Worm (Caenorhabditis elegans): ENCODE measurements around the gene lys-4.

Gene lys-4

ce11 chrIV:11597079-11597478 lies 25.9 kb downstream of the lys-4 start:
- TF ChIP-seq tbx-11 (GFP tag; IDR thresholded peaks at IDR 0.05), result no peak
- no peak for TF ChIP-seq pes-1 (GFP tag; IDR thresholded peaks at IDR 0.05)
- no peak for TF ChIP-seq sea-1 (GFP tag; conservative IDR thresholded peaks at IDR 0.05)
- TF ChIP-seq tbx-37 (GFP tag; conservative IDR thresholded peaks at IDR 0.05), result no peak
- TF ChIP-seq F13C5.2 (tag; optimal IDR thresholded peaks at IDR 0.05), result no peak
- TF ChIP-seq ama-1 (optimal IDR thresholded peaks at IDR 0.05), result no peak
- no peak for TF ChIP-seq ceh-36 (tag; optimal IDR thresholded peaks at IDR 0.05)

DNA sequence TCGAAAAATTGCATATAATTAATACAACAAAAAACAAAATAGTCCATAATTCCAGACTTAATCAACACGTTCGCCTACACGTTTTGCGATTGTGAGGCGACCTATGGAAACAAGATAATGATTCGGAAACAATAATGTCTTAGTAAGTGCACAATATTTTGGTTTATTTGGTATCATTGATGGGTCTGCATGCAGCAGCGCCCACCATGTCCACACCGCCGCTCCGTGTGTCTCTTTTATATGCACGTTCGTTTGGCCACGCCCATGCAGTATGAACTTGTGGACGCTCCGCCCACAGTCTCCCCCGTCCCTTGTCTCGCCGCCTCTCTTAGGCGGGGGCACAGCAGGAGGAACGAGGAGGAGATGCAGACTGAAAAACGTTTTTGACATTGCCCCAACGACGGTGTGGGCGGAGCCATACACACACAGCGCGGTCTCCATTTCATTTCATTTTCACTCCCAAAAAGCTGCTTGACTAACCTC lies 28.7 kb downstream of the lys-4 start, which contains the start of gene mig-38:
Gene mig-38 (plus strand): TSS at position 54 of the 483 bp plus-strand sequence.
- TF ChIP-seq flt-1 (GFP tag; IDR thresholded peaks at IDR 0.05), result no peak
- peak; percentile 45 for TF ChIP-seq hmg-4 (GFP tag; optimal IDR thresholded peaks at IDR 0.05)
- peak; percentile 48; the same call in 1 of the 2 replicates for TF ChIP-seq sea-1 (GFP tag; conservative IDR thresholded peaks at IDR 0.05)
- TF ChIP-seq tbx-37 (GFP tag; conservative IDR thresholded peaks at IDR 0.05), result no peak
- TF ChIP-seq ceh-13 (GFP tag; optimal IDR thresholded peaks at IDR 0.05), result no peak
- no peak for TF ChIP-seq hmbx-1 (tag; optimal IDR thresholded peaks at IDR 0.05)
- TF ChIP-seq F13C5.2 (tag; optimal IDR thresholded peaks at IDR 0.05), result no peak

- peak; percentile 38 for TF ChIP-seq hmg-4 (GFP tag; optimal IDR thresholded peaks at IDR 0.05)
- peak; percentile 64 for TF ChIP-seq F13C5.2 (tag; optimal IDR thresholded peaks at IDR 0.05)
- 0 out of 2 replicates have a peak, but pooled peaks have one; percentile 14 for TF ChIP-seq tbx-11 (GFP tag; IDR thresholded peaks at IDR 0.05)
- no peak for TF ChIP-seq hmbx-1 (tag; optimal IDR thresholded peaks at IDR 0.05)
- TF ChIP-seq aly-1 (tag; optimal IDR thresholded peaks at IDR 0.05), result no peak
These were observed 29.4 kb downstream of the lys-4 start, which contains the start of gene F40F11.3 for ce11 chrIV:11593415-11594190. F40F11.3 (minus strand) TSS chrIV:11594003.

- no peak for TF ChIP-seq ets-7 (tag; optimal IDR thresholded peaks at IDR 0.05)
- TF ChIP-seq tbx-37 (GFP tag; conservative IDR thresholded peaks at IDR 0.05), result peak; percentile 73; the same call in 1 of the 2 replicates
- TF ChIP-seq aly-1 (tag; optimal IDR thresholded peaks at IDR 0.05), result no peak
- TF ChIP-seq pes-1 (GFP tag; IDR thresholded peaks at IDR 0.05), result 0 out of 2 replicates have a peak, but pooled peaks have one; percentile 28
These were observed 30.2 kb downstream of the lys-4 start for ce11 chrIV:11592820-11593219.

ce11 chrIV:11592165-11592564 lies 30.8 kb downstream of the lys-4 start, which contains the start of gene spe-36:
spe-36 (minus strand) TSS chrIV:11592265.
- TF ChIP-seq B0310.2 (tag; optimal IDR thresholded peaks at IDR 0.05), result no peak
- TF ChIP-seq hmbx-1 (tag; optimal IDR thresholded peaks at IDR 0.05), result no peak
- no peak for TF ChIP-seq ama-1 (optimal IDR thresholded peaks at IDR 0.05)
- no peak for TF ChIP-seq ets-7 (tag; optimal IDR thresholded peaks at IDR 0.05)
- TF ChIP-seq sea-1 (GFP tag; conservative IDR thresholded peaks at IDR 0.05), result no peak
- TF ChIP-seq ceh-13 (GFP tag; optimal IDR thresholded peaks at IDR 0.05), result no peak
- no peak for TF ChIP-seq tbx-11 (GFP tag; IDR thresholded peaks at IDR 0.05)
- TF ChIP-seq ceh-36 (tag; optimal IDR thresholded peaks at IDR 0.05), result no peak
- no peak for TF ChIP-seq tra-4 (tag; optimal IDR thresholded peaks at IDR 0.05)
- no peak for TF ChIP-seq flt-1 (GFP tag; IDR thresholded peaks at IDR 0.05)
- no peak for TF ChIP-seq hnd-1 (tag; optimal IDR thresholded peaks at IDR 0.05)
- TF ChIP-seq hmg-4 (GFP tag; optimal IDR thresholded peaks at IDR 0.05), result no peak
- no peak for TF ChIP-seq pes-1 (GFP tag; IDR thresholded peaks at IDR 0.05)

- TF ChIP-seq aly-1 (tag; optimal IDR thresholded peaks at IDR 0.05) (no peak), B0310.2 (tag; optimal IDR thresholded peaks at IDR 0.05) (no peak), ama-1 (optimal IDR thresholded peaks at IDR 0.05) (no peak), scrt-1 (GFP tag; IDR thresholded peaks at IDR 0.05) (no peak), ets-7 (tag; optimal IDR thresholded peaks at IDR 0.05) (no peak), ceh-13 (GFP tag; optimal IDR thresholded peaks at IDR 0.05) (no peak), sea-1 (GFP tag; conservative IDR thresholded peaks at IDR 0.05) (no peak), hnd-1 (tag; optimal IDR thresholded peaks at IDR 0.05) (no peak), pes-1 (GFP tag; IDR thresholded peaks at IDR 0.05) (no peak)
These were observed 36.5 kb downstream of the lys-4 start for ce11 chrIV:11586484-11586883.

DNA sequence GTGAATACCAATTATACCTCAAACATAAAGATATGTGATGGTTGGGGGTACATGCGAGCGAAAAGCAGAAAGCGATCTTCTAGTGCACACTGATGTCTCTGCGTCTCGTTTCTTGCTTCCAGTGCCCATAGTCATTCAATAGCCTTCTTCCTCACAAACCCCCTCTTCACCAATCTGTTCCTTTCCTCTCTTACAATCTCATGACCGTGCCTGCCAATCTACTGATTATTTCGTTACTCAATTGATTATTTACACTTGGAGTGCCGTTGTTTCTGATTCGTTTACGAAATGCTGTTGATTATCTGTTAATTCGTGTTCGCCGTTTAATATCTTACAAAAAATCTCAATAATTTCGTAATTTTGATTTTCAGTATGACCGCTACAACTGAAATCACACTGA lies 38.1 kb downstream of the lys-4 start:
- TF ChIP-seq scrt-1 (GFP tag; IDR thresholded peaks at IDR 0.05), result no peak
- no peak for TF ChIP-seq pes-1 (GFP tag; IDR thresholded peaks at IDR 0.05)
- TF ChIP-seq flt-1 (GFP tag; IDR thresholded peaks at IDR 0.05), result no peak
- no peak for TF ChIP-seq hmbx-1 (tag; optimal IDR thresholded peaks at IDR 0.05)
- TF ChIP-seq aly-1 (tag; optimal IDR thresholded peaks at IDR 0.05), result no peak
- TF ChIP-seq tra-4 (tag; optimal IDR thresholded peaks at IDR 0.05), result no peak
- TF ChIP-seq ceh-36 (tag; optimal IDR thresholded peaks at IDR 0.05), result no peak
- no peak for TF ChIP-seq ceh-13 (GFP tag; optimal IDR thresholded peaks at IDR 0.05)
- TF ChIP-seq ama-1 (optimal IDR thresholded peaks at IDR 0.05), result no peak
- TF ChIP-seq tbx-37 (GFP tag; conservative IDR thresholded peaks at IDR 0.05), result no peak
- no peak for TF ChIP-seq hmg-4 (GFP tag; optimal IDR thresholded peaks at IDR 0.05)
- no peak for TF ChIP-seq F13C5.2 (tag; optimal IDR thresholded peaks at IDR 0.05)
- no peak for TF ChIP-seq B0310.2 (tag; optimal IDR thresholded peaks at IDR 0.05)
- TF ChIP-seq tbx-11 (GFP tag; IDR thresholded peaks at IDR 0.05), result no peak
- no peak for TF ChIP-seq ets-7 (tag; optimal IDR thresholded peaks at IDR 0.05)
- TF ChIP-seq hnd-1 (tag; optimal IDR thresholded peaks at IDR 0.05), result no peak

DNA sequence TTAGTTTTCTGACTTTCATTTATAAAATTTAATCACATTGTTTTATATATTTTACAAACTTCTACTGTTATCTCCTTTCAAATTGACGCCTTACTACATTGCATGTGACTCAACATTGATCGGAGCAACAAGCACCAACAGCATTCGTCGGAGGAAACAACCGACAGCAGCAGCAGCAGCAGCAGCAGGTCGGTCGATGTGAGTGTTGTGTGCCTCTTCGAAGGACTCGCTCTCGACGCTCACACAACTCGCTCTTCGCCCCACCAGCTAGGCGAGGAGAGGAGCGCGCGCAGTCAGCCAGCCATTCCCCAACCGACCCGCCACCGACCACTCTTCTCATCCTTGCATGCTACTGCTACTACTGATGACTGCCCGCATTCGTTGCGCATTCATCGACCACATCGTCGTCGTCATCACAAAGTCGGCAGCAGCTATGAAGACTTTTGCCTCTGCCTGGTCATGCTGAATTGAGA lies 39.0 kb downstream of the lys-4 start, which contains the start of gene F12F6.1:
Gene F12F6.1 (plus strand): TSS at position 51 of the 473 bp plus-strand sequence.
- TF ChIP-seq aly-1 (tag; optimal IDR thresholded peaks at IDR 0.05) (no peak), ceh-13 (GFP tag; optimal IDR thresholded peaks at IDR 0.05) (no peak), ama-1 (optimal IDR thresholded peaks at IDR 0.05) (no peak), hmg-4 (GFP tag; optimal IDR thresholded peaks at IDR 0.05) (peak; percentile 81), sea-1 (GFP tag; conservative IDR thresholded peaks at IDR 0.05) (0 out of 2 replicates have a peak, but pooled peaks have one; percentile 46), flt-1 (GFP tag; IDR thresholded peaks at IDR 0.05) (no peak), tbx-37 (GFP tag; conservative IDR thresholded peaks at IDR 0.05) (no peak), F13C5.2 (tag; optimal IDR thresholded peaks at IDR 0.05) (no peak), hnd-1 (tag; optimal IDR thresholded peaks at IDR 0.05) (no peak)
